Fruit fly (Drosophila melanogaster) whole organism, embryonic: ENCODE results near the gene Dph5.

Experiments used
- Atf3 ChIP-seq: fragments of 200-800 bp; sonication (Bioruptor generic); optimal IDR thresholded peaks from 3 replicates; lab custom pipeline; 2016; ENCODE audit warnings: missing biosample characterization, missing genetic modification characterization
- Awh ChIP-seq: fragments of 200-800 bp; sonication (Bioruptor generic); IDR thresholded peaks from 2 replicates; pipeline ENCODE4, ENCODE4 v1.3.6; 2022; ENCODE audit warnings: missing biosample characterization, missing genetic modification characterization
- B-H1 ChIP-seq: fragments of 200-800 bp; sonication (Bioruptor generic); IDR thresholded peaks from 3 replicates; pipeline ENCODE4 v1.3.6; 2022; ENCODE audit warnings: missing biosample characterization, missing genetic modification characterization
- CG10565 ChIP-seq: fragments of 200-800 bp; sonication (Bioruptor generic); optimal IDR thresholded peaks from 3 replicates; lab custom pipeline; 2016; ENCODE audit warnings: missing biosample characterization, mild to moderate bottlenecking, missing genetic modification characterization
- CG12299 ChIP-seq: fragments of 200-800 bp; sonication (Bioruptor generic); optimal IDR thresholded peaks from 2 replicates; lab custom pipeline; 2018; ENCODE audit warnings: missing biosample characterization, mild to moderate bottlenecking, missing genetic modification characterization
- CG1233 ChIP-seq: fragments of 200-800 bp; sonication (Bioruptor generic); optimal IDR thresholded peaks from 4 replicates; lab custom pipeline; 2018; ENCODE audit warnings: missing biosample characterization, mild to moderate bottlenecking, missing genetic modification characterization
- CG12391 ChIP-seq: fragments of 200-800 bp; sonication (Bioruptor generic); optimal IDR thresholded peaks from 3 replicates; lab custom pipeline; 2018; ENCODE audit warnings: missing biosample characterization, mild to moderate bottlenecking, missing genetic modification characterization, moderate library complexity
- CG14014 ChIP-seq: fragments of 200-800 bp; sonication (Bioruptor generic); IDR thresholded peaks from 2 replicates; pipeline ENCODE4 v1.3.6; 2022; ENCODE audit warnings: missing biosample characterization, missing genetic modification characterization
- CG14710 ChIP-seq: fragments of 200-800 bp; sonication (Bioruptor generic); optimal IDR thresholded peaks from 3 replicates; lab custom pipeline; 2019; ENCODE audit warnings: missing biosample characterization, mild to moderate bottlenecking, missing genetic modification characterization, moderate library complexity
- CG15073 ChIP-seq: fragments of 200-800 bp; sonication (Bioruptor generic); optimal IDR thresholded peaks from 2 replicates; lab custom pipeline; 2016; ENCODE audit warnings: missing biosample characterization, missing genetic modification characterization
- CG1602 ChIP-seq: fragments of 200-800 bp; sonication (Bioruptor generic); optimal IDR thresholded peaks from 3 replicates; lab custom pipeline; 2016; ENCODE audit warnings: missing biosample characterization, missing genetic modification characterization
- CG1647 ChIP-seq: fragments of 200-800 bp; sonication (Bioruptor generic); optimal IDR thresholded peaks from 3 replicates; lab custom pipeline; 2016; ENCODE audit warnings: missing biosample characterization, missing genetic modification characterization
- CG16779 ChIP-seq: fragments of 200-800 bp; sonication (Bioruptor generic); IDR thresholded peaks from 2 replicates; pipeline ENCODE4 v1.3.6; 2022; ENCODE audit warnings: missing biosample characterization, missing genetic modification characterization
- CG17912 ChIP-seq: fragments of 200-800 bp; sonication (Bioruptor generic); optimal IDR thresholded peaks from 2 replicates; lab custom pipeline; 2018; ENCODE audit warnings: missing biosample characterization, mild to moderate bottlenecking, missing genetic modification characterization
- CG18476 ChIP-seq: fragments of 200-800 bp; sonication (Bioruptor generic); optimal IDR thresholded peaks from 2 replicates; lab custom pipeline; 2016; ENCODE audit warnings: missing biosample characterization, mild to moderate bottlenecking, missing genetic modification characterization
- CG30403 ChIP-seq: fragments of 200-800 bp; sonication (Bioruptor generic); optimal IDR thresholded peaks from 3 replicates; lab custom pipeline; 2016; ENCODE audit warnings: missing biosample characterization, missing genetic modification characterization
- CG30431 ChIP-seq: fragments of 200-800 bp; sonication (Bioruptor generic); optimal IDR thresholded peaks from 2 replicates; lab custom pipeline; 2017; ENCODE audit warnings: missing biosample characterization, missing genetic modification characterization
- CG3163 ChIP-seq: fragments of 200-800 bp; sonication (Bioruptor generic); optimal IDR thresholded peaks from 3 replicates; lab custom pipeline; 2016; ENCODE audit warnings: missing biosample characterization, missing genetic modification characterization
- CG3847 ChIP-seq: fragments of 200-800 bp; sonication (Bioruptor generic); IDR thresholded peaks from 2 replicates; pipeline ENCODE4 v1.3.6; 2022; ENCODE audit warnings: missing biosample characterization, missing genetic modification characterization
- CG4617 ChIP-seq: fragments of 200-800 bp; sonication (Bioruptor generic); optimal IDR thresholded peaks from 3 replicates; lab custom pipeline; 2016; ENCODE audit warnings: missing biosample characterization, missing genetic modification characterization, borderline replicate concordance
- CG5180 ChIP-seq: fragments of 200-800 bp; sonication (Bioruptor generic); optimal IDR thresholded peaks from 3 replicates; lab custom pipeline; 2017; ENCODE audit warnings: missing biosample characterization, missing genetic modification characterization, mild to moderate bottlenecking, moderate library complexity, missing genetic modification reagents
- CG5953 ChIP-seq: fragments of 200-800 bp; sonication (Bioruptor generic); IDR thresholded peaks from 2 replicates; pipeline ENCODE4 v1.3.6; 2022; ENCODE audit warnings: missing biosample characterization, missing genetic modification characterization
- CG7271 ChIP-seq: fragments of 200-800 bp; sonication (Bioruptor generic); optimal IDR thresholded peaks from 2 replicates; lab custom pipeline; 2018; ENCODE audit warnings: missing biosample characterization, mild to moderate bottlenecking, missing genetic modification characterization, moderate library complexity
- Camta ChIP-seq: fragments of 200-800 bp; sonication (Bioruptor generic); optimal IDR thresholded peaks from 2 replicates; lab custom pipeline; 2016; ENCODE audit warnings: missing biosample characterization, missing genetic modification characterization
- D ChIP-seq, 2 experiments: fragments of 200-800 bp in 1 of 2; fragments of >200 bp in 1 of 2; sonication (Bioruptor generic) in 1 of 2; optimal IDR thresholded peaks; 2 replicates in 1 of 2; 3 replicates in 1 of 2; lab custom pipeline; 2017; ENCODE audit warnings: mild to moderate bottlenecking in 1 of 2, missing biosample characterization in 1 of 2, missing genetic modification characterization in 1 of 2, missing genetic modification reagents in 1 of 2
- Dip3 ChIP-seq: fragments of 200-800 bp; sonication (Bioruptor generic); optimal IDR thresholded peaks from 3 replicates; lab custom pipeline; 2016; ENCODE audit warnings: missing biosample characterization, missing genetic modification characterization
- Doc2 ChIP-seq: fragments of 200-800 bp; sonication (Bioruptor generic); IDR thresholded peaks from 2 replicates; pipeline ENCODE4 v1.3.6; 2022; ENCODE audit warnings: missing biosample characterization, missing genetic modification characterization
- Dp ChIP-seq: fragments of 200-800 bp; sonication (Bioruptor generic); optimal IDR thresholded peaks from 2 replicates; lab custom pipeline; 2018; ENCODE audit warnings: missing biosample characterization, mild to moderate bottlenecking, missing genetic modification characterization, moderate library complexity
- Drgx ChIP-seq: fragments of 200-800 bp; sonication (Bioruptor generic); IDR thresholded peaks from 2 replicates; pipeline ENCODE4 v1.3.6; 2022; ENCODE audit warnings: missing biosample characterization, missing genetic modification characterization
- ERR ChIP-seq: fragments of 200-800 bp; sonication (Bioruptor generic); optimal IDR thresholded peaks from 2 replicates; lab custom pipeline; 2016; ENCODE audit warnings: missing biosample characterization, missing genetic modification characterization
- Gug ChIP-seq: fragments of 200-800 bp; sonication (Bioruptor generic); IDR thresholded peaks from 4 replicates; pipeline ENCODE4 v1.3.6; 2022; ENCODE audit warnings: missing biosample characterization, missing genetic modification characterization
- Lhr ChIP-seq: fragments of 200-800 bp; sonication (Bioruptor generic); optimal IDR thresholded peaks from 3 replicates; lab custom pipeline; 2017; ENCODE audit warnings: mild to moderate bottlenecking, missing biosample characterization, missing genetic modification reagents, missing genetic modification characterization
- Lpt ChIP-seq: fragments of >200 bp; optimal IDR thresholded peaks from 2 replicates; lab custom pipeline; 2018; ENCODE audit warnings: missing biosample characterization, missing genetic modification characterization
- NfI ChIP-seq: fragments of 200-800 bp; sonication (Bioruptor generic); optimal IDR thresholded peaks from 3 replicates; lab custom pipeline; 2018; ENCODE audit warnings: missing biosample characterization, mild to moderate bottlenecking, missing genetic modification characterization, moderate library complexity
- Rx ChIP-seq: fragments of 200-800 bp; sonication (Bioruptor generic); IDR thresholded peaks from 2 replicates; pipeline ENCODE4 v1.3.6; 2022; ENCODE audit warnings: missing biosample characterization, missing genetic modification characterization
- amos ChIP-seq: fragments of 200-800 bp; sonication (Bioruptor generic); IDR thresholded peaks from 2 replicates; pipeline ENCODE4 v1.3.6; 2022; ENCODE audit warnings: missing biosample characterization, missing genetic modification characterization; ENCODE audit not compliant: partially characterized antibody
- ase ChIP-seq: fragments of 200-800 bp; sonication (Bioruptor generic); IDR thresholded peaks from 3 replicates; pipeline ENCODE4 v1.3.6; 2022; ENCODE audit warnings: missing biosample characterization, missing genetic modification characterization
- disco-r ChIP-seq: fragments of 200-800 bp; sonication (Bioruptor generic); optimal IDR thresholded peaks from 2 replicates; lab custom pipeline; 2016; ENCODE audit warnings: missing biosample characterization, missing genetic modification characterization
- dmrt11E ChIP-seq: fragments of 200-800 bp; sonication (Bioruptor generic); optimal IDR thresholded peaks from 3 replicates; lab custom pipeline; 2018; ENCODE audit warnings: missing biosample characterization, mild to moderate bottlenecking, missing genetic modification characterization, moderate library complexity
- dpn ChIP-seq, 2 experiments: fragments of 200-800 bp; sonication (Bioruptor generic); optimal IDR thresholded peaks; 3 replicates each; lab custom pipeline; 2016; ENCODE audit warnings: missing biosample characterization in 2 of 2, missing genetic modification characterization in 2 of 2
- fru ChIP-seq: fragments of >200 bp; optimal IDR thresholded peaks from 2 replicates; lab custom pipeline; 2017
- gcm2 ChIP-seq: fragments of 200-800 bp; sonication (Bioruptor generic); optimal IDR thresholded peaks from 2 replicates; lab custom pipeline; 2016; ENCODE audit warnings: missing biosample characterization, missing genetic modification characterization
- inv ChIP-seq: fragments of 200-800 bp; sonication (Bioruptor generic); IDR thresholded peaks from 2 replicates; pipeline ENCODE4 v1.3.6; 2022; ENCODE audit warnings: missing biosample characterization, missing genetic modification characterization; ENCODE audit not compliant: partially characterized antibody
- kah ChIP-seq: fragments of 200-800 bp; sonication (Bioruptor generic); optimal IDR thresholded peaks from 2 replicates; lab custom pipeline; 2018; ENCODE audit warnings: missing biosample characterization, mild to moderate bottlenecking, missing genetic modification characterization
- lab ChIP-seq: fragments of 200-800 bp; sonication (Bioruptor generic); optimal IDR thresholded peaks from 3 replicates; lab custom pipeline; 2017; ENCODE audit warnings: missing biosample characterization, missing genetic modification characterization, mild to moderate bottlenecking, moderate library complexity, missing genetic modification reagents
- pfk ChIP-seq: fragments of 200-800 bp; sonication (Bioruptor generic); optimal IDR thresholded peaks from 2 replicates; lab custom pipeline; 2018; ENCODE audit warnings: missing biosample characterization, mild to moderate bottlenecking, missing genetic modification characterization, moderate library complexity
- phol ChIP-seq: fragments of 200-800 bp; sonication (Bioruptor generic); optimal IDR thresholded peaks from 3 replicates; lab custom pipeline; 2018; ENCODE audit warnings: missing biosample characterization, mild to moderate bottlenecking, missing genetic modification characterization, moderate library complexity
- pita ChIP-seq: fragments of 200-800 bp; sonication (Bioruptor generic); optimal IDR thresholded peaks from 2 replicates; lab custom pipeline; 2017; ENCODE audit warnings: missing biosample characterization, mild to moderate bottlenecking, missing genetic modification characterization
- repo ChIP-seq: fragments of 200-800 bp; sonication (Bioruptor generic); optimal IDR thresholded peaks from 2 replicates; lab custom pipeline; 2016; ENCODE audit warnings: missing biosample characterization, missing genetic modification characterization
- rib ChIP-seq: fragments of 200-800 bp; sonication (Bioruptor generic); IDR thresholded peaks from 2 replicates; pipeline ENCODE4 v1.3.6; 2022; ENCODE audit warnings: missing biosample characterization, missing genetic modification characterization
- tio ChIP-seq: fragments of 200-800 bp; sonication (Bioruptor generic); optimal IDR thresholded peaks from 2 replicates; lab custom pipeline; 2017; ENCODE audit warnings: missing biosample characterization, missing genetic modification characterization, inconsistent platforms

The Dph5 gene

DNA sequence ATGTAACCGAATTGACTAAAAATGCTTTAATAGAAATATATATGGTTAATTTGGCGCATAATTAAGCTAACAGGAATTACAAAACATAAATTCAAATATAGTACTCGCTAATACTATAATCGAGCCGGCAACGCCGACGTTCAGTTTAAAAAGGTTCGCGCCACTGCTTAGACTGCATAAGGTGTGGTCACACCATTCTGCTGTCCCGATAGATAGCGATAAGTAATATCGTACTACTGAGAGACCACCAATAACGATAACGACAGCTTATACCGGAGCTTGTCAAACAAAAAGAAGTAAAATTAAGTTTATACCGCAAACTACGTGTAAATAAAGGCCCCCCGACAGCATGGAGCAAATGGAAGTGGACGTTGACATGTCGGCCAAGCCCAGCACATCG is 2.5 kb downstream of the Dph5 start, which contains the start of gene CSN6 (continued):
- TF ChIP-seq repo = no peak
- TF ChIP-seq CG1602 (GFP tag; lab: Kevin White, UChicago) = no peak
- TF ChIP-seq Lhr (GFP tag; lab: Kevin White, UChicago) = peak; percentile 2
- no peak for TF ChIP-seq Doc2
- no peak for TF ChIP-seq Camta (GFP tag; lab: Kevin White, UChicago)
- peak; percentile 49 for TF ChIP-seq CG3847 (GFP tag; lab: Robert Waterston, UW)
- TF ChIP-seq CG3163 (GFP tag; lab: Kevin White, UChicago) = no peak
- TF ChIP-seq CG10565 = no peak
- TF ChIP-seq B-H1 (GFP tag; lab: Robert Waterston, UW) = no peak
- TF ChIP-seq CG14014 (GFP tag; lab: Robert Waterston, UW) = no peak
- no peak for TF ChIP-seq fru
- TF ChIP-seq ERR (GFP tag; lab: Kevin White, UChicago) = peak; percentile 18
- TF ChIP-seq Dp (GFP tag; lab: Kevin White, UChicago) = peak; percentile 87
- TF ChIP-seq amos (GFP tag; lab: Robert Waterston, UW) = peak; percentile 84
- TF ChIP-seq Lpt = no peak
- peak; percentile 37 for TF ChIP-seq CG4617 (GFP tag; lab: Kevin White, UChicago)
- no peak for TF ChIP-seq CG15073 (GFP tag; lab: Kevin White, UChicago)
- TF ChIP-seq Gug (GFP tag; lab: Robert Waterston, UW) = no peak; the same call in 3 of the 4 replicates
- no peak; the same call in 1 of the 2 replicates for TF ChIP-seq rib (GFP tag; lab: Robert Waterston, UW)
- TF ChIP-seq Awh = no peak
- TF ChIP-seq tio (GFP tag; lab: Kevin White, UChicago) = no peak
- TF ChIP-seq lab = no peak
- TF ChIP-seq Dip3 (GFP tag; lab: Kevin White, UChicago) = no peak
- peak; percentile 9 for TF ChIP-seq CG18476 (GFP tag; lab: Kevin White, UChicago)
- TF ChIP-seq CG30431 (GFP tag; lab: Kevin White, UChicago) = no peak
- no peak for TF ChIP-seq NfI (GFP tag; lab: Kevin White, UChicago)
- TF ChIP-seq CG1233 (GFP tag; lab: Kevin White, UChicago) = no peak
- no peak for TF ChIP-seq dmrt11E (tag; lab: Kevin White, UChicago)
- TF ChIP-seq D (optimal IDR thresholded peaks at IDR 0.05; lab: Kevin White, UChicago) = no peak
- TF ChIP-seq D (GFP tag; optimal IDR thresholded peaks at IDR 0.05; lab: Kevin White, UChicago) = no peak
- peak; percentile 69; the same call in 1 of the 2 replicates for TF ChIP-seq inv (GFP tag; lab: Robert Waterston, UW)
- no peak for TF ChIP-seq CG1647 (GFP tag; lab: Kevin White, UChicago)
- no peak for TF ChIP-seq Rx
- 0 out of 2 replicates have a peak, but pooled peaks have one; percentile 28 for TF ChIP-seq CG16779 (GFP tag; lab: Robert Waterston, UW)
- no peak for TF ChIP-seq pita
- TF ChIP-seq phol (tag; lab: Kevin White, UChicago) = peak; percentile 56
- no peak for TF ChIP-seq pfk (GFP tag; lab: Kevin White, UChicago)
- no peak for TF ChIP-seq CG17912 (GFP tag; lab: Kevin White, UChicago)
- no peak for TF ChIP-seq CG30403 (GFP tag; lab: Kevin White, UChicago)
- no peak for TF ChIP-seq CG12391 (tag; lab: Kevin White, UChicago)
- TF ChIP-seq CG5953 (GFP tag; lab: Robert Waterston, UW) = no peak
- TF ChIP-seq gcm2 (GFP tag; lab: Kevin White, UChicago) = no peak
- TF ChIP-seq ase (GFP tag; lab: Robert Waterston, UW) = no peak
- TF ChIP-seq disco-r (GFP tag; lab: Kevin White, UChicago) = no peak
- TF ChIP-seq dpn (GFP tag; optimal IDR thresholded peaks at IDR 0.05; lab: Kevin White, UChicago) = peak in 1 of 2 experiments; percentile 22
- no peak for TF ChIP-seq CG5180 (GFP tag; lab: Kevin White, UChicago)
- no peak for TF ChIP-seq Drgx (GFP tag; lab: Robert Waterston, UW)
- peak; percentile 99 for TF ChIP-seq CG14710 (tag; lab: Kevin White, UChicago)
- no peak for TF ChIP-seq CG12299
- TF ChIP-seq kah (GFP tag; lab: Kevin White, UChicago) = no peak
- TF ChIP-seq Atf3 = no peak
- no peak for TF ChIP-seq CG7271 (tag; lab: Kevin White, UChicago)
